Worm (Caenorhabditis elegans) whole organism, mixed stage, embryonic: ENCODE results near the gene R13H4.5.

ENCODE experiments used
- blmp-1 ChIP-seq: fragments of 150-350 bp; optimal IDR thresholded peaks from 2 replicates; lab custom pipeline; 2014; ENCODE audit warnings: missing biosample characterization, missing genetic modification characterization
- elt-1 ChIP-seq: sonication (generic microtip); optimal IDR thresholded peaks from 2 replicates; lab custom pipeline; 2017; ENCODE audit warnings: missing genetic modification characterization, mild to moderate bottlenecking, missing compliant biosample characterization, antibody characterized with exemption, moderate library complexity, borderline replicate concordance; ENCODE audit not compliant: insufficient read depth
- ham-2 ChIP-seq: fragments of 200-800 bp; sonication (Bioruptor generic); optimal IDR thresholded peaks from 2 replicates; lab custom pipeline; 2018; ENCODE audit warnings: mild to moderate bottlenecking, missing genetic modification characterization, missing compliant biosample characterization
- nhr-28 ChIP-seq: fragments of 150-350 bp; optimal IDR thresholded peaks from 2 replicates; lab custom pipeline; 2014; ENCODE audit warnings: missing biosample characterization, missing genetic modification characterization
- nhr-76 ChIP-seq: sonication (generic microtip); optimal IDR thresholded peaks from 2 replicates; lab custom pipeline; 2017; ENCODE audit warnings: missing biosample characterization, missing genetic modification characterization
- sem-2 ChIP-seq: fragments of 200-800 bp; sonication (Bioruptor generic); optimal IDR thresholded peaks from 2 replicates; lab custom pipeline; 2018; ENCODE audit warnings: mild to moderate bottlenecking, missing genetic modification characterization, missing compliant biosample characterization
- snpc-4 ChIP-seq: fragments of 150-350 bp; optimal IDR thresholded peaks from 2 replicates; lab custom pipeline; 2014; ENCODE audit warnings: missing biosample characterization, missing genetic modification characterization

- TF ChIP-seq snpc-4 (tag; lab: Kevin White, UChicago) (no peak), ham-2 (GFP tag; lab: Kevin White, UChicago) (no peak), sem-2 (no peak), nhr-28 (tag; lab: Kevin White, UChicago) (no peak), elt-1 (tag; lab: Kevin White, UChicago) (no peak), nhr-76 (tag; lab: Kevin White, UChicago) (no peak), blmp-1 (tag; lab: Kevin White, UChicago) (no peak)
These were observed 40.8 kb downstream of the R13H4.5 start for ce11 chrV:11901260-11901659.
